Fruit fly (Drosophila melanogaster) whole organism, prepupa: ENCODE results near the gene CG9962.

Source experiments
- CG11902 ChIP-seq: fragments of 200-800 bp; sonication (Bioruptor generic); optimal IDR thresholded peaks from 3 replicates; lab custom pipeline; 2016; ENCODE audit warnings: missing biosample characterization, missing genetic modification characterization
- CG15336 ChIP-seq: fragments of 200-800 bp; sonication (Bioruptor generic); IDR thresholded peaks from 2 replicates; pipeline ENCODE4 v1.3.6; 2022; ENCODE audit warnings: missing biosample characterization, missing genetic modification characterization
- CG32006 ChIP-seq: fragments of 200-800 bp; sonication (Bioruptor generic); optimal IDR thresholded peaks from 3 replicates; lab custom pipeline; 2017; ENCODE audit warnings: missing biosample characterization, mild to moderate bottlenecking, missing genetic modification characterization
- CG6276 ChIP-seq: fragments of 200-800 bp; sonication (Bioruptor generic); optimal IDR thresholded peaks from 2 replicates; lab custom pipeline; 2017; ENCODE audit warnings: missing biosample characterization, mild to moderate bottlenecking, missing genetic modification characterization
- CG7368 ChIP-seq: fragments of 200-800 bp; sonication (Bioruptor generic); optimal IDR thresholded peaks from 3 replicates; lab custom pipeline; 2016; ENCODE audit warnings: missing biosample characterization, missing genetic modification characterization
- Ets96B ChIP-seq: fragments of 200-800 bp; optimal IDR thresholded peaks from 2 replicates; lab custom pipeline; 2019; ENCODE audit warnings: missing biosample characterization, mild to moderate bottlenecking, missing genetic modification characterization, moderate library complexity
- Hr4 ChIP-seq: fragments of 200-800 bp; sonication (Bioruptor generic); optimal IDR thresholded peaks from 3 replicates; lab custom pipeline; 2016; ENCODE audit warnings: missing biosample characterization, missing genetic modification characterization
- Smox ChIP-seq: fragments of 200-800 bp; sonication (Bioruptor generic); optimal IDR thresholded peaks from 3 replicates; lab custom pipeline; 2016; ENCODE audit warnings: missing biosample characterization, missing genetic modification characterization
- dac ChIP-seq: fragments of 200-800 bp; sonication (Bioruptor generic); optimal IDR thresholded peaks from 2 replicates; lab custom pipeline; 2017; ENCODE audit warnings: missing biosample characterization, mild to moderate bottlenecking, missing genetic modification characterization
- pdm3 ChIP-seq: fragments of 200-800 bp; sonication (Bioruptor generic); optimal IDR thresholded peaks from 3 replicates; lab custom pipeline; 2016; ENCODE audit warnings: missing biosample characterization, missing genetic modification characterization
- topi ChIP-seq: fragments of 200-800 bp; sonication (Bioruptor generic); optimal IDR thresholded peaks from 3 replicates; lab custom pipeline; 2016; ENCODE audit warnings: missing biosample characterization, missing genetic modification characterization

- TF ChIP-seq pdm3 (GFP tag; lab: Kevin White, UChicago) (no peak), Smox (GFP tag; lab: Kevin White, UChicago) (no peak), CG15336 (GFP tag; lab: Robert Waterston, UW) (no peak), CG6276 (GFP tag; lab: Kevin White, UChicago) (no peak), CG32006 (GFP tag; lab: Kevin White, UChicago) (no peak), CG7368 (GFP tag; lab: Kevin White, UChicago) (no peak), topi (no peak), Ets96B (tag; lab: Kevin White, UChicago) (no peak), dac (GFP tag; lab: Kevin White, UChicago) (no peak), Hr4 (GFP tag; lab: Kevin White, UChicago) (no peak), CG11902 (GFP tag; lab: Kevin White, UChicago) (no peak)
These were observed 48.8 kb upstream of the CG9962 start, which contains the start of gene Trf5 for dm6 chr2L:2696337-2696736.
